Fruit fly (Drosophila melanogaster): ENCODE results near the gene BI-1.
A peak's percentile ranks its signal among the peaks of the same experiment; 100 is the strongest.

BI-1 gene

dm6 chr3L:8308891-8309352, at the start of gene BI-1:
Gene BI-1, minus strand, starts transcription at chr3L:8308941.
- no peak for TF ChIP-seq N (GFP tag; optimal IDR thresholded peaks at IDR 0.05)
- no peak for TF ChIP-seq dmrt93B (GFP tag; optimal IDR thresholded peaks at IDR 0.05)
- TF ChIP-seq brk (GFP tag; optimal IDR thresholded peaks at IDR 0.05), result peak; percentile 64
- peak; percentile 79 for TF ChIP-seq Sp1 (GFP tag; optimal IDR thresholded peaks at IDR 0.05)
- TF ChIP-seq pan (optimal IDR thresholded peaks at IDR 0.05), result no peak
- peak; percentile 69 for TF ChIP-seq CG9705 (GFP tag; optimal IDR thresholded peaks at IDR 0.05)
- no peak for TF ChIP-seq Dfd (GFP tag; optimal IDR thresholded peaks at IDR 0.05)
- TF ChIP-seq sage (GFP tag; optimal IDR thresholded peaks at IDR 0.05), result peak; percentile 7
- peak in 1 of 2 experiments; percentile 83 for TF ChIP-seq foxo (GFP tag; optimal IDR thresholded peaks at IDR 0.05)
- TF ChIP-seq Myc (optimal IDR thresholded peaks at IDR 0.05), result peak; percentile 99
- TF ChIP-seq jim (GFP tag; optimal IDR thresholded peaks at IDR 0.05), result no peak
- no peak for TF ChIP-seq Mio (GFP tag; optimal IDR thresholded peaks at IDR 0.05)
- no peak for TF ChIP-seq CG32264 (GFP tag; optimal IDR thresholded peaks at IDR 0.05)
- TF ChIP-seq Rel (GFP tag; optimal IDR thresholded peaks at IDR 0.05), result no peak
- peak; percentile 56 for TF ChIP-seq Rel (tag; optimal IDR thresholded peaks at IDR 0.05)
- TF ChIP-seq dsf (GFP tag; optimal IDR thresholded peaks at IDR 0.05; ENCODE audit: borderline replicate concordance), result peak; percentile 21
- no peak for TF ChIP-seq Hr83 (GFP tag; optimal IDR thresholded peaks at IDR 0.05; ENCODE audit: poor library complexity, severe bottlenecking)
- no peak for TF ChIP-seq Abd-B (GFP tag; optimal IDR thresholded peaks at IDR 0.05)
- TF ChIP-seq HLH106 (tag; optimal IDR thresholded peaks at IDR 0.05), result peak; percentile 79
- TF ChIP-seq tai (GFP tag; optimal IDR thresholded peaks at IDR 0.05), result no peak
- TF ChIP-seq psq (GFP tag; optimal IDR thresholded peaks at IDR 0.05), result peak; percentile 75
- peak; percentile 44 for TF ChIP-seq OdsH (GFP tag; optimal IDR thresholded peaks at IDR 0.05)
- no peak for TF ChIP-seq Hr78 (GFP tag; optimal IDR thresholded peaks at IDR 0.05)
- TF ChIP-seq dl (GFP tag; optimal IDR thresholded peaks at IDR 0.05; ENCODE audit: insufficient read depth in 1 of 2, partially characterized antibody in 2 of 2), result no peak
- no peak for TF ChIP-seq GATAd (GFP tag; optimal IDR thresholded peaks at IDR 0.05)
- TF ChIP-seq h (GFP tag; optimal IDR thresholded peaks at IDR 0.05), result peak; percentile 80
- no peak for TF ChIP-seq lola (GFP tag; optimal IDR thresholded peaks at IDR 0.05)
- TF ChIP-seq woc (GFP tag; optimal IDR thresholded peaks at IDR 0.05), result peak; percentile 86
- TF ChIP-seq Vsx2 (GFP tag; optimal IDR thresholded peaks at IDR 0.05; ENCODE audit: partially characterized antibody), result no peak
- TF ChIP-seq sv (GFP tag; optimal IDR thresholded peaks at IDR 0.05), result peak; percentile 29
- peak; percentile 25 for TF ChIP-seq ey (GFP tag; optimal IDR thresholded peaks at IDR 0.05)
- peak; percentile 63 for TF ChIP-seq Jra (GFP tag; optimal IDR thresholded peaks at IDR 0.05)
- TF ChIP-seq Dif (GFP tag; optimal IDR thresholded peaks at IDR 0.05; ENCODE audit: partially characterized antibody), result no peak
- TF ChIP-seq CrebA (GFP tag; optimal IDR thresholded peaks at IDR 0.05; ENCODE audit: borderline replicate concordance), result no peak
- peak; percentile 69 for TF ChIP-seq br (GFP tag; optimal IDR thresholded peaks at IDR 0.05)
- TF ChIP-seq usp (GFP tag; optimal IDR thresholded peaks at IDR 0.05), result no peak
- TF ChIP-seq rgr (GFP tag; optimal IDR thresholded peaks at IDR 0.05), result peak; percentile 78
- peak; percentile 84 for TF ChIP-seq fru (GFP tag; optimal IDR thresholded peaks at IDR 0.05)
- TF ChIP-seq Hnf4 (GFP tag; optimal IDR thresholded peaks at IDR 0.05), result peak; percentile 68

DNA sequence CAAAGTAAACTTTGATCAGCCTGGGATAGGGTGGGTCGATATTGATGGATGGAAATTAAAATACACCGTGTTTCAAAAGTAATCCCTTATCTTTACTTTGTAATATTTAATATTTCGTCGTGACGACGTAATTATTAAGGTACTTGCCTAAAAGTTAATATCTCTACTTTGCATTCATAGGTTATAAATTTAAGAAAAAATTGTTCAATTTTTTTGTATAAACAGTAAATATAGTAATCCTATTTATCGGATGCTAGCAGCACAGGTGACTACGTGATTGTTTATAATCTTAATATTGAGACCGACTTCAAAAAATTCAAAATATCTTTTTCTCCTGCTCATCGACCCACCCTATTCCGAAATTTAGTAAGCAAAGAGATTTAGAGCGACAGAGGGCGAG, 49.4 kb upstream of the BI-1 start:
- peak; percentile 7 for TF ChIP-seq OdsH (GFP tag; optimal IDR thresholded peaks at IDR 0.05)
- peak; percentile 7 for TF ChIP-seq CG9705 (GFP tag; optimal IDR thresholded peaks at IDR 0.05)
- TF ChIP-seq fru (GFP tag; optimal IDR thresholded peaks at IDR 0.05), result no peak
- TF ChIP-seq sage (GFP tag; optimal IDR thresholded peaks at IDR 0.05), result no peak
- TF ChIP-seq foxo (GFP tag; optimal IDR thresholded peaks at IDR 0.05), result peak in 1 of 2 experiments; percentile 39

DNA sequence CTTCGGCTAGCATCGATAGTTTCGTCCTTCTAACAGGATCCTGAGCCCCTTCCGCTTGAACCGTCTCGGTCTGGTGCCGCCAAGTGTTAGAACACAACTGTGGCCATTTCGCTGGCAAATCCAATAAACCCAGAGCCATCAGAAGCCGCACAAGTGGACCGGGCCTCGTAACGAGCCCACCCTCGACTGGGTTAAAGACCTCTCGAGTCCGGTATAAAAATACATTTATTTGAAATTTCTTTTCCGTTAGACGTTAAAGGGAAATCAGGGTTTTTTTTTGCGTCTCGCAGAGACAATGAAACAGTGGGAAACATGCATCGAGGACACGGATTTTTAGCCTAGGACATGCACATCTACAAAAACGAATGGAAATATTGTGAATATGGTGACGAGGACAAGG, 47.5 kb upstream of the BI-1 start, which contains the start of gene Culd:
Gene Culd (minus strand): TSS at position 101 of the 400 bp plus-strand sequence.
- TF ChIP-seq sage (GFP tag; optimal IDR thresholded peaks at IDR 0.05), result no peak
- TF ChIP-seq psq (GFP tag; optimal IDR thresholded peaks at IDR 0.05), result no peak
- TF ChIP-seq N (GFP tag; optimal IDR thresholded peaks at IDR 0.05), result no peak
- no peak for TF ChIP-seq usp (GFP tag; optimal IDR thresholded peaks at IDR 0.05)
- no peak for TF ChIP-seq CG9705 (GFP tag; optimal IDR thresholded peaks at IDR 0.05)

Data from whole organism, wandering third instar larva.